Worm (Caenorhabditis elegans): ENCODE measurements around the gene unc-83.

DNA sequence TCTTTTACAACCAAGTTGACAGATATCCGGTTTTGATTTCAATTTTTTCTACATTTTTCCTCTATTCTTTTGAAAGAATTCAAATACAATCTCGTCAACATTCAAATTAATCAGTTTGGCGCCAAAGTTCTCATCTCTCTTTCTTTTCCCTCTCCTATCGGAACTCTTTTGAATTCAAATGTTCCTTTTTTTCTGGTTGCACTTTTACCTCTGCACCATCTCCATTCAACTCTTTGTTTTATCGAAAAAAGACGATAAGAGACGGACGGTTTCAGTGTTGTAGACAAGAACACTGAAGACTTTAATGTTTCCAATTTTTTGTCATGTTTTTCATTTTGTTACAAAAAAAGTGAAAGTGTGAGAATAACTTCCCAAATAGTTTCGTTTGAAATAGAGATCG is 11.2 kb downstream of the unc-83 start:
- no peak for TF ChIP-seq him-1 (tag; optimal IDR thresholded peaks at IDR 0.05)
- no peak for TF ChIP-seq W03F9.2 (tag; optimal IDR thresholded peaks at IDR 0.05)
- TF ChIP-seq dao-5 (tag; optimal IDR thresholded peaks at IDR 0.05): no peak
